Worm (Caenorhabditis elegans) whole organism, L3 larva: ENCODE measurements around the gene F54H5.3.

Experiments used
- ceh-16 ChIP-seq: sonication (generic microtip); optimal IDR thresholded peaks from 2 replicates; lab custom pipeline; 2017; ENCODE audit warnings: missing biosample characterization, missing genetic modification characterization
- snpc-4 ChIP-seq: fragments of 150-350 bp; optimal IDR thresholded peaks from 2 replicates; lab custom pipeline; 2014; ENCODE audit warnings: missing biosample characterization, missing genetic modification characterization
- unc-39 ChIP-seq: sonication (generic microtip); optimal IDR thresholded peaks from 4 replicates; lab custom pipeline; 2017; ENCODE audit warnings: missing biosample characterization, missing genetic modification characterization
- ztf-11 ChIP-seq: fragments of 150-350 bp; optimal IDR thresholded peaks from 2 replicates; lab custom pipeline; 2014; ENCODE audit warnings: missing biosample characterization, missing genetic modification characterization

- no peak for TF ChIP-seq snpc-4 (tag; lab: Kevin White, UChicago)
- no peak for TF ChIP-seq ztf-11 (tag; lab: Kevin White, UChicago)
- no peak for TF ChIP-seq unc-39 (tag; lab: Kevin White, UChicago)
- no peak for TF ChIP-seq ceh-16 (tag; lab: Kevin White, UChicago)
Measured at ce11 chrII:6637854-6638253, 15.9 kb downstream of the F54H5.3 start.
